Fruit fly (Drosophila melanogaster): Measurements from ENCODE around the gene Cdk2.

The Cdk2 gene

DNA sequence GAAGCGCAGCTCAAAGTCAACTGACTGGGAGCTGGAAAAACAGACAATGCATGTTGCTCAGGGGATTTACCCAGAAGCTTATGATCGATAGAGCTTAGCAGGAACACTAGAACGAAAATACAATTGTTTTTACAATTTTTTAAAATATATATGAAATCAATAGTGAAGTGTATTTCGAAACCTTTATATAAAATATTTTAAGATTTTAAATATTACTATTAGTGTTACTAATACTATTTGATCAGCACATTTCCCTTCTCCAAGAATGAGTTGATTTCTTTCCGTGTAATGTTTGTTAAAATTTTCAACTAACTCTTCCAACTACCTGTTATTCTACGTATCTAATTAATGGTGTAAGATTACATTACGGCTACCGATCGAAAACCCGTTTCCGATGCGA is 8.3 kb downstream of the Cdk2 start, which contains the start of gene CG31199:
TSS of gene CG31199 (minus strand) at position 101 of the 400 bp plus-strand sequence.
- no peak for TF ChIP-seq so (GFP tag; IDR thresholded peaks at IDR 0.05)
- no peak for TF ChIP-seq CG6272 (GFP tag; IDR thresholded peaks at IDR 0.05)
- no peak for TF ChIP-seq tap (tag; optimal IDR thresholded peaks at IDR 0.05)
- TF ChIP-seq sqz (GFP tag; optimal IDR thresholded peaks at IDR 0.05), result no peak
- no peak for TF ChIP-seq trh (GFP tag; optimal IDR thresholded peaks at IDR 0.05)
- no peak for TF ChIP-seq B-H1 (GFP tag; IDR thresholded peaks at IDR 0.05)
- TF ChIP-seq H2.0 (GFP tag; IDR thresholded peaks at IDR 0.05), result no peak
- no peak for TF ChIP-seq cas (GFP tag; IDR thresholded peaks at IDR 0.05)
- no peak for TF ChIP-seq Sry-β (GFP tag; optimal IDR thresholded peaks at IDR 0.05)
- no peak for TF ChIP-seq CG4404 (GFP tag; IDR thresholded peaks at IDR 0.05)
- no peak for TF ChIP-seq CG17568 (GFP tag; optimal IDR thresholded peaks at IDR 0.05)

- TF ChIP-seq stc (GFP tag; IDR thresholded peaks at IDR 0.05), result no peak
- no peak for TF ChIP-seq CG11398 (GFP tag; optimal IDR thresholded peaks at IDR 0.05)
- no peak for TF ChIP-seq sob (GFP tag; IDR thresholded peaks at IDR 0.05)
- no peak for TF ChIP-seq D19B (GFP tag; optimal IDR thresholded peaks at IDR 0.05)
- no peak for TF ChIP-seq bcd (GFP tag; optimal IDR thresholded peaks at IDR 0.05)
- TF ChIP-seq Hmx (GFP tag; optimal IDR thresholded peaks at IDR 0.05), result no peak
- TF ChIP-seq sna (GFP tag; IDR thresholded peaks at IDR 0.05; ENCODE audit: partially characterized antibody), result no peak
- TF ChIP-seq tna (GFP tag; IDR thresholded peaks at IDR 0.05; ENCODE audit: partially characterized antibody), result no peak
- no peak for TF ChIP-seq CG13775 (GFP tag; optimal IDR thresholded peaks at IDR 0.05)
- TF ChIP-seq CHES-1-like (GFP tag; optimal IDR thresholded peaks at IDR 0.05), result no peak
- TF ChIP-seq CG9609 (GFP tag; optimal IDR thresholded peaks at IDR 0.05), result no peak
- no peak for TF ChIP-seq gt (GFP tag; IDR thresholded peaks at IDR 0.05)
- TF ChIP-seq Ets97D (GFP tag; optimal IDR thresholded peaks at IDR 0.05), result no peak
- TF ChIP-seq wek (GFP tag; optimal IDR thresholded peaks at IDR 0.05), result no peak
- TF ChIP-seq CG14860 (GFP tag; IDR thresholded peaks at IDR 0.05; ENCODE audit: partially characterized antibody), result no peak
- no peak for TF ChIP-seq CG17802 (tag; optimal IDR thresholded peaks at IDR 0.05)
- TF ChIP-seq Ptx1 (GFP tag; IDR thresholded peaks at IDR 0.05), result no peak
- TF ChIP-seq CG1832 (GFP tag; optimal IDR thresholded peaks at IDR 0.05), result no peak
- no peak for TF ChIP-seq CG10274 (GFP tag; optimal IDR thresholded peaks at IDR 0.05)
- TF ChIP-seq grau (tag; optimal IDR thresholded peaks at IDR 0.05), result no peak
Measured at dm6 chr3R:20745238-20745637, 9.8 kb downstream of the Cdk2 start, which contains the start of gene CG31200. Gene CG31200, minus strand, starts transcription at chr3R:20745338.

DNA sequence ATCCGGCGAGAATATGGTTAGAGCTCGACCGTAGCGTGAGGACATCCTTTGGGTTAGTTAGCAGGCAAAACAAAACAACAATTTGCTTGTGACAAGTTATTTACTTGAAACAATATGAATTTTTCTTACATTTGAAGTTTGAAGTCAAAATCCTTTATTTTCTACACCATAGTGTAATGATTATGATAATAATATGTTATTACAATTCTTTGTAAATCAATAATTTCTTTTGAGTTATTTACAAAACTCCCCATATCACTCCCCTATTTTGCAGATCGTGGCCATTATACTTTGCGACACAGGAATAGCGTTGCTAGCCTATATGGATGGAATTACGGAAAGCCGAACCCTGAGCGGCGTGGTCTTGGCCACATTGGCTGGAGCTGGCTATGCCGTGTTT is 13.6 kb downstream of the Cdk2 start, which contains the start of gene Prosalpha4T1:
TSS of gene Prosalpha4T1 (minus strand) at position 101 of the 400 bp plus-strand sequence.
- no peak for TF ChIP-seq CG1832 (GFP tag; optimal IDR thresholded peaks at IDR 0.05)
- TF ChIP-seq CG6254 (GFP tag; optimal IDR thresholded peaks at IDR 0.05), result no peak
- TF ChIP-seq Trl (optimal IDR thresholded peaks at IDR 0.05), result no peak
- no peak for TF ChIP-seq Trl (GFP tag; optimal IDR thresholded peaks at IDR 0.05)

DNA sequence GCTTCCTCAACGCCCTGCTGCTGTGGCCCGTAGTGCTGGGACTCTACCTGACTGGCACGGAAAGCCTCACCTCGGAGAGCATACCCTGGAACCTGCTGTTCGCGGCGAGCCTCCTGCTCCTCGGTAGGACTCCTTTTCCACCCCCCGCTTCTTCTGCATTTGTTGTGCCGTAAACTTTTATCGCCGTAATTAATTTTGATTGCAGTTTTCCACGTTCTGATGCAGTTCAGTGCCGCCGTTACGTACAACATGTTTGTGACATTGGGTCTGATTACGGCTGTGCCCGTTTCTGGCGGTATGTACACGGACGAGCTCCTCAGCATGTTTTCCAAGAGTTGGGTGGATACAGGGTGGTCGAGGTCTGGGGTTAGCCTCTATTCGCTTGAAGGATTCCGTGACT is 14.1 kb downstream of the Cdk2 start:
- TF ChIP-seq Eip74EF (GFP tag; optimal IDR thresholded peaks at IDR 0.05) (no peak), CG10431 (GFP tag; optimal IDR thresholded peaks at IDR 0.05) (no peak), CG16813 (GFP tag; IDR thresholded peaks at IDR 0.05; ENCODE audit: partially characterized antibody) (no peak), CG8478 (optimal IDR thresholded peaks at IDR 0.05) (peak; percentile 9), Ets65A (GFP tag) (peak; percentile 92)

Data from whole organism, embryonic.